Worm (Caenorhabditis elegans) whole organism, L2 larva: ENCODE measurements around the gene unc-31.

Experiments used
- elt-3 ChIP-seq: sonication (generic microtip); optimal IDR thresholded peaks from 2 replicates; lab custom pipeline; 2017; ENCODE audit warnings: missing biosample characterization, missing genetic modification characterization
- lin-11 ChIP-seq: fragments of 150-350 bp; sonication (generic microtip); optimal IDR thresholded peaks from 2 replicates; lab custom pipeline; 2014; ENCODE audit warnings: missing biosample characterization, missing genetic modification characterization, inconsistent platforms, mixed read lengths
- lsy-2 ChIP-seq, 2 experiments: fragments of 150-350 bp in 1 of 2; sonication (generic microtip) in 1 of 2; optimal IDR thresholded peaks; 2 replicates each; lab custom pipeline; 2014 to 2017; ENCODE audit warnings: missing biosample characterization in 2 of 2, missing genetic modification characterization in 2 of 2
- ztf-4 ChIP-seq: fragments of 150-350 bp; optimal IDR thresholded peaks from 2 replicates; lab custom pipeline; 2014; ENCODE audit warnings: missing biosample characterization, missing genetic modification characterization

DNA sequence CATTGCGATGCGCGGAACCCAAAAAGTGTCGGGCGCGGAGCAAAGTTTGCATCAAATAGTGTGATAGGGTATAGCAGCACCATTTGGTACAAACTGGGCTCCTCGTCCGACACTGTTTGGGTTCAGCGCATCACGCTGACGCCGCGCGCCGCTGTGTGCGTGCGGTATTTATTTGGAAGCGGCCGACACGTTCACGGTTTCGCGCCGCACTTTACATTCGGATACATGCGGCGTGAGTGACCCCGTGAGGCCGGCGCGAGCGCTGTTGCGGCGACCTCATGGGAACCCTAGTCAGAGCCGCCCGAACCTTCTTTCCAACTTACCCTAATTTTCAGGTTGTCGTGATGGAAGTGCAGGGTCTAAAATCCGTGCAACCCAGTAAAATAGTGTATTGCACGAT is 7.3 kb downstream of the unc-31 start:
- TF ChIP-seq lsy-2 (tag; optimal IDR thresholded peaks at IDR 0.05; lab: Kevin White, UChicago) (no peak), elt-3 (tag; lab: Kevin White, UChicago) (no peak), lin-11 (tag; lab: Kevin White, UChicago) (no peak), ztf-4 (tag; lab: Kevin White, UChicago) (no peak)
